Fruit fly (Drosophila melanogaster) whole organism, embryonic: ENCODE measurements around the gene Cpr31A.

Source experiments
- CG13296 ChIP-seq: fragments of 200-800 bp; sonication (Bioruptor generic); optimal IDR thresholded peaks from 3 replicates; lab custom pipeline; 2018; ENCODE audit warnings: missing biosample characterization, mild to moderate bottlenecking, missing genetic modification characterization
- CG16815 ChIP-seq: fragments of 200-800 bp; sonication (Bioruptor generic); optimal IDR thresholded peaks from 3 replicates; lab custom pipeline; 2017; ENCODE audit warnings: missing biosample characterization, mild to moderate bottlenecking, missing genetic modification characterization
- CG18476 ChIP-seq: fragments of 200-800 bp; sonication (Bioruptor generic); optimal IDR thresholded peaks from 2 replicates; lab custom pipeline; 2016; ENCODE audit warnings: missing biosample characterization, mild to moderate bottlenecking, missing genetic modification characterization
- Scr ChIP-seq: fragments of 200-800 bp; sonication (Bioruptor generic); IDR thresholded peaks from 2 replicates; pipeline ENCODE4 v1.3.6; 2022; ENCODE audit warnings: missing biosample characterization, missing genetic modification characterization; ENCODE audit not compliant: partially characterized antibody

DNA sequence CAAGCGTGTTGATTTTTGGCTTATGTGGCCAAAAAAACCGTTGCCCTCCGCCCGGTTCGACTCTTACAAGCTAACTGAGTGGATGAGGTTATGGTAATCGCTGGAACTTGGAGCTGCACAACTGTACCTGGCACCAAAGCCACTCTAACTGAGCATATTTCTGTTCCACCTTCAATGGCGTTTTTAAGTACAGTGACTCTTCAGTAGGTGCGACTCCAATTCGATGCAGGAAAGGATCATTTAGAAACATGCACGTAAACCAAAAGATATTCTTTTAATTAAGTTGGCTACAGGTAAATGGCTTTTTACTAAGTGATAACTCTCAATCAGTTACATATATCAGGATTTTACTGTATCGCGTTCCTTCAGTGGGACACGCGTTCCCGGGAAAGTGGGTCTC is 38.3 kb downstream of the Cpr31A start, which contains the start of gene CG13133:
- TF ChIP-seq CG16815 (GFP tag; lab: Kevin White, UChicago), result no peak
- TF ChIP-seq CG13296, result no peak
- no peak for TF ChIP-seq Scr (GFP tag; lab: Robert Waterston, UW)
- no peak for TF ChIP-seq CG18476 (GFP tag; lab: Kevin White, UChicago)
